Worm (Caenorhabditis elegans) whole organism, midembryonic: Measurements from ENCODE around the gene cyn-12.

ENCODE experiments used
- T22C8.4 ChIP-seq: fragments of 200-800 bp; sonication (Bioruptor generic); IDR thresholded peaks from 2 replicates; pipeline ENCODE4 v1.3.6; 2022; ENCODE audit warnings: missing genetic modification characterization, missing compliant biosample characterization
- cog-1 ChIP-seq: sonication (generic microtip); optimal IDR thresholded peaks from 2 replicates; lab custom pipeline; 2016; ENCODE audit warnings: missing genetic modification characterization, missing compliant biosample characterization
- flt-1 ChIP-seq: fragments of 200-800 bp; sonication (Bioruptor generic); IDR thresholded peaks from 2 replicates; pipeline ENCODE4 v1.3.6; 2022; ENCODE audit warnings: missing genetic modification characterization, missing compliant biosample characterization
- klf-2 ChIP-seq: fragments of 200-800 bp; sonication (Bioruptor generic); conservative IDR thresholded peaks from 2 replicates; pipeline ENCODE4 v1.3.6; 2022; ENCODE audit warnings: missing genetic modification reagents, missing genetic modification characterization, missing compliant biosample characterization
- med-1 ChIP-seq: sonication (generic microtip); optimal IDR thresholded peaks from 2 replicates; lab custom pipeline; 2017; ENCODE audit warnings: missing genetic modification characterization, mild to moderate bottlenecking, missing compliant biosample characterization, antibody characterized with exemption, missing genetic modification reagents; ENCODE audit not compliant: insufficient read depth
- ref-1 ChIP-seq: fragments of 200-800 bp; sonication (Bioruptor generic); conservative IDR thresholded peaks from 2 replicates; pipeline ENCODE4 v1.3.6; 2022; ENCODE audit warnings: missing genetic modification reagents, missing genetic modification characterization, missing compliant biosample characterization
- tab-1 ChIP-seq: fragments of 200-800 bp; sonication (Bioruptor generic); IDR thresholded peaks from 2 replicates; pipeline ENCODE4 v1.3.6; 2022; ENCODE audit warnings: missing genetic modification characterization, missing compliant biosample characterization
- ztf-23 ChIP-seq: fragments of 200-800 bp; sonication (Bioruptor generic); IDR thresholded peaks from 2 replicates; pipeline ENCODE4 v1.3.6; 2022; ENCODE audit warnings: missing genetic modification reagents, missing genetic modification characterization, missing compliant biosample characterization
- ztf-29 ChIP-seq: fragments of 200-800 bp; sonication (Bioruptor generic); IDR thresholded peaks from 2 replicates; pipeline ENCODE4 v1.3.6; 2022; ENCODE audit warnings: missing genetic modification reagents, missing genetic modification characterization, missing compliant biosample characterization

The cyn-12 gene

ce11 chrIV:7099377-7099776 is 33.6 kb downstream of the cyn-12 start:
- TF ChIP-seq cog-1 (tag; lab: Kevin White, UChicago) (peak; percentile 29), tab-1 (GFP tag; lab: Robert Waterston, UW) (no peak), klf-2 (GFP tag; lab: Robert Waterston, UW) (no peak)

- TF ChIP-seq med-1 (GFP tag; lab: Kevin White, UChicago): no peak
These were observed 34.4 kb downstream of the cyn-12 start, which contains the start of gene ZC477.4 for ce11 chrIV:7098509-7099065. TSS of gene ZC477.4 (minus strand) at chrIV:7098784.

- TF ChIP-seq klf-2 (GFP tag; lab: Robert Waterston, UW) (no peak), ztf-29 (GFP tag; lab: Robert Waterston, UW) (no peak), T22C8.4 (GFP tag; lab: Robert Waterston, UW) (no peak), cog-1 (tag; lab: Kevin White, UChicago) (no peak), ref-1 (no peak), tab-1 (GFP tag; lab: Robert Waterston, UW) (no peak), flt-1 (GFP tag; lab: Robert Waterston, UW) (no peak), ztf-23 (GFP tag; lab: Robert Waterston, UW) (no peak), med-1 (GFP tag; lab: Kevin White, UChicago) (no peak)
These were observed 35.6 kb downstream of the cyn-12 start for ce11 chrIV:7097450-7097849.

- TF ChIP-seq med-1 (GFP tag; lab: Kevin White, UChicago): no peak
- no peak for TF ChIP-seq ref-1
- TF ChIP-seq ztf-23 (GFP tag; lab: Robert Waterston, UW): no peak
- TF ChIP-seq ztf-29 (GFP tag; lab: Robert Waterston, UW): no peak
- TF ChIP-seq T22C8.4 (GFP tag; lab: Robert Waterston, UW): no peak
- no peak for TF ChIP-seq flt-1 (GFP tag; lab: Robert Waterston, UW)
- TF ChIP-seq cog-1 (tag; lab: Kevin White, UChicago): no peak
- TF ChIP-seq tab-1 (GFP tag; lab: Robert Waterston, UW): no peak
- TF ChIP-seq klf-2 (GFP tag; lab: Robert Waterston, UW): no peak
These were observed 36.9 kb downstream of the cyn-12 start for ce11 chrIV:7096097-7096496.

- no peak for TF ChIP-seq klf-2 (GFP tag; lab: Robert Waterston, UW)
- no peak for TF ChIP-seq ztf-29 (GFP tag; lab: Robert Waterston, UW)
- no peak for TF ChIP-seq med-1 (GFP tag; lab: Kevin White, UChicago)
- TF ChIP-seq T22C8.4 (GFP tag; lab: Robert Waterston, UW): no peak
- TF ChIP-seq flt-1 (GFP tag; lab: Robert Waterston, UW): no peak
- TF ChIP-seq cog-1 (tag; lab: Kevin White, UChicago): no peak
- no peak for TF ChIP-seq ztf-23 (GFP tag; lab: Robert Waterston, UW)
- TF ChIP-seq ref-1: no peak
- no peak for TF ChIP-seq tab-1 (GFP tag; lab: Robert Waterston, UW)
These were observed 37.5 kb downstream of the cyn-12 start for ce11 chrIV:7095396-7095964.

ce11 chrIV:7094216-7094758 is 38.7 kb downstream of the cyn-12 start, which contains the start of gene deb-1:
TSS of gene deb-1 (minus strand) at chrIV:7094266.
- no peak for TF ChIP-seq ztf-29 (GFP tag; lab: Robert Waterston, UW)
- TF ChIP-seq tab-1 (GFP tag; lab: Robert Waterston, UW): no peak
- TF ChIP-seq med-1 (GFP tag; lab: Kevin White, UChicago): no peak
- no peak for TF ChIP-seq klf-2 (GFP tag; lab: Robert Waterston, UW)
- no peak for TF ChIP-seq ztf-23 (GFP tag; lab: Robert Waterston, UW)
- TF ChIP-seq ref-1: no peak
- TF ChIP-seq flt-1 (GFP tag; lab: Robert Waterston, UW): no peak
- TF ChIP-seq T22C8.4 (GFP tag; lab: Robert Waterston, UW): no peak
- TF ChIP-seq cog-1 (tag; lab: Kevin White, UChicago): no peak

ce11 chrIV:7084632-7085160 is 48.3 kb downstream of the cyn-12 start, which contains the start of gene rps-4:
TSS of gene rps-4 (minus strand) at chrIV:7084682.
- no peak for TF ChIP-seq ztf-29 (GFP tag; lab: Robert Waterston, UW)
- TF ChIP-seq ref-1: no peak
- TF ChIP-seq cog-1 (tag; lab: Kevin White, UChicago): peak; percentile 61
- TF ChIP-seq klf-2 (GFP tag; lab: Robert Waterston, UW): no peak
- TF ChIP-seq med-1 (GFP tag; lab: Kevin White, UChicago): no peak
- TF ChIP-seq ztf-23 (GFP tag; lab: Robert Waterston, UW): no peak
- no peak for TF ChIP-seq T22C8.4 (GFP tag; lab: Robert Waterston, UW)
- TF ChIP-seq tab-1 (GFP tag; lab: Robert Waterston, UW): no peak
- peak; percentile 83 for TF ChIP-seq flt-1 (GFP tag; lab: Robert Waterston, UW)

- TF ChIP-seq ref-1 (no peak), T22C8.4 (GFP tag; lab: Robert Waterston, UW) (no peak), cog-1 (tag; lab: Kevin White, UChicago) (no peak), med-1 (GFP tag; lab: Kevin White, UChicago) (no peak), tab-1 (GFP tag; lab: Robert Waterston, UW) (no peak), ztf-23 (GFP tag; lab: Robert Waterston, UW) (no peak), ztf-29 (GFP tag; lab: Robert Waterston, UW) (no peak), klf-2 (GFP tag; lab: Robert Waterston, UW) (no peak)
These were observed 49.0 kb downstream of the cyn-12 start for ce11 chrIV:7083976-7084375.

- TF ChIP-seq med-1 (GFP tag; lab: Kevin White, UChicago) (no peak), flt-1 (GFP tag; lab: Robert Waterston, UW) (peak; percentile 32; the same call in 1 of the 2 replicates)
These were observed 49.6 kb downstream of the cyn-12 start, which contains the start of gene Y43B11AR.3 for ce11 chrIV:7083382-7083784. TSS of gene Y43B11AR.3 (minus strand) at chrIV:7083716.
